Worm (Caenorhabditis elegans): Measurements from ENCODE around the gene zipt-16.

ce11 chrV:11496283-11496682, 33.5 kb downstream of the zipt-16 start, which contains the start of gene htrl-1:
- no peak for TF ChIP-seq unc-62 (GFP tag; optimal IDR thresholded peaks at IDR 0.05 in 1 of 2)
- TF ChIP-seq unc-62 (tag; optimal IDR thresholded peaks at IDR 0.05), result no peak
- no peak for TF ChIP-seq ama-1 (optimal IDR thresholded peaks at IDR 0.05)
- TF ChIP-seq daf-12 (tag; optimal IDR thresholded peaks at IDR 0.05), result no peak
- TF ChIP-seq ztf-11 (tag; optimal IDR thresholded peaks at IDR 0.05), result no peak

Measured in whole organism, L4 larva.